Worm (Caenorhabditis elegans) whole organism, early embryonic: ENCODE measurements around the gene dec-7.

ENCODE experiments used
- B0310.2 ChIP-seq: sonication (generic microtip); optimal IDR thresholded peaks from 2 replicates; lab custom pipeline; 2016; ENCODE audit warnings: mild to moderate bottlenecking, missing genetic modification characterization, missing compliant biosample characterization
- F13C5.2 ChIP-seq: sonication (generic microtip); optimal IDR thresholded peaks from 2 replicates; lab custom pipeline; 2017; ENCODE audit warnings: mild to moderate bottlenecking, missing genetic modification characterization, inconsistent platforms, missing compliant biosample characterization
- aly-1 ChIP-seq: sonication (generic microtip); optimal IDR thresholded peaks from 2 replicates; lab custom pipeline; 2016; ENCODE audit warnings: missing genetic modification characterization, missing compliant biosample characterization
- ama-1 ChIP-seq: fragments of 150-350 bp; optimal IDR thresholded peaks from 2 replicates; lab custom pipeline; 2014
- ceh-13 ChIP-seq: fragments of 200-800 bp; sonication (Bioruptor generic); optimal IDR thresholded peaks from 2 replicates; lab custom pipeline; 2018; ENCODE audit warnings: mild to moderate bottlenecking, missing genetic modification characterization, missing compliant biosample characterization
- ceh-36 ChIP-seq: sonication (generic microtip); optimal IDR thresholded peaks from 2 replicates; lab custom pipeline; 2016; ENCODE audit warnings: missing genetic modification characterization, inconsistent platforms, missing compliant biosample characterization
- ets-7 ChIP-seq: sonication (generic microtip); optimal IDR thresholded peaks from 2 replicates; lab custom pipeline; 2016; ENCODE audit warnings: missing genotype, missing genetic modification characterization, missing compliant biosample characterization
- flt-1 ChIP-seq: fragments of 200-800 bp; sonication (Bioruptor generic); IDR thresholded peaks from 2 replicates; pipeline ENCODE4 v1.3.6; 2022; ENCODE audit warnings: missing genetic modification characterization, missing compliant biosample characterization
- hmbx-1 ChIP-seq: sonication (generic microtip); optimal IDR thresholded peaks from 2 replicates; lab custom pipeline; 2016; ENCODE audit warnings: mild to moderate bottlenecking, missing genetic modification characterization, missing compliant biosample characterization
- hmg-4 ChIP-seq: fragments of 200-800 bp; sonication (Bioruptor generic); optimal IDR thresholded peaks from 2 replicates; lab custom pipeline; 2018; ENCODE audit warnings: mild to moderate bottlenecking, missing genetic modification characterization, missing compliant biosample characterization
- hnd-1 ChIP-seq: sonication (generic microtip); optimal IDR thresholded peaks from 2 replicates; lab custom pipeline; 2016; ENCODE audit warnings: missing genetic modification characterization, missing compliant biosample characterization
- pes-1 ChIP-seq: fragments of 200-800 bp; sonication (Bioruptor generic); IDR thresholded peaks from 2 replicates; pipeline ENCODE4 v1.3.6; 2022; ENCODE audit warnings: missing genetic modification reagents, missing genetic modification characterization, missing compliant biosample characterization
- scrt-1 ChIP-seq: fragments of 200-800 bp; sonication (Bioruptor generic); IDR thresholded peaks from 2 replicates; pipeline ENCODE4 v1.3.6; 2022; ENCODE audit warnings: missing genetic modification characterization, missing compliant biosample characterization
- sea-1 ChIP-seq: fragments of 200-800 bp; sonication (Bioruptor generic); conservative IDR thresholded peaks from 2 replicates; pipeline ENCODE4 v1.3.6; 2022; ENCODE audit warnings: missing genetic modification characterization, missing compliant biosample characterization
- tbx-11 ChIP-seq: fragments of 200-800 bp; sonication (Bioruptor generic); IDR thresholded peaks from 2 replicates; pipeline ENCODE4 v1.3.6; 2022; ENCODE audit warnings: missing genetic modification characterization, missing compliant biosample characterization
- tbx-37 ChIP-seq: fragments of 200-800 bp; sonication (Bioruptor generic); conservative IDR thresholded peaks from 2 replicates; pipeline ENCODE4 v1.3.6; 2022; ENCODE audit warnings: missing genetic modification reagents, missing genetic modification characterization, missing compliant biosample characterization
- tra-4 ChIP-seq: sonication (generic microtip); optimal IDR thresholded peaks from 2 replicates; lab custom pipeline; 2017; ENCODE audit warnings: missing genetic modification characterization, missing compliant biosample characterization

Gene dec-7

ce11 chrIII:9922874-9923273 lies 9.3 kb upstream of the dec-7 start, which contains the start of gene cbp-2:
TSS of gene cbp-2 (plus strand) at chrIII:9923174.
- TF ChIP-seq aly-1 (tag; lab: Kevin White, UChicago) (no peak), tbx-37 (GFP tag; lab: Robert Waterston, UW) (no peak), ceh-36 (no peak), scrt-1 (no peak), B0310.2 (no peak), F13C5.2 (tag; lab: Kevin White, UChicago) (no peak), hnd-1 (no peak), pes-1 (GFP tag; lab: Robert Waterston, UW) (no peak), hmg-4 (GFP tag; lab: Kevin White, UChicago) (no peak), ets-7 (no peak), tra-4 (tag; lab: Kevin White, UChicago) (no peak), tbx-11 (GFP tag; lab: Robert Waterston, UW) (no peak), hmbx-1 (no peak), ceh-13 (GFP tag; lab: Kevin White, UChicago) (no peak), sea-1 (no peak), flt-1 (GFP tag; lab: Robert Waterston, UW) (no peak), ama-1 (no peak)

DNA sequence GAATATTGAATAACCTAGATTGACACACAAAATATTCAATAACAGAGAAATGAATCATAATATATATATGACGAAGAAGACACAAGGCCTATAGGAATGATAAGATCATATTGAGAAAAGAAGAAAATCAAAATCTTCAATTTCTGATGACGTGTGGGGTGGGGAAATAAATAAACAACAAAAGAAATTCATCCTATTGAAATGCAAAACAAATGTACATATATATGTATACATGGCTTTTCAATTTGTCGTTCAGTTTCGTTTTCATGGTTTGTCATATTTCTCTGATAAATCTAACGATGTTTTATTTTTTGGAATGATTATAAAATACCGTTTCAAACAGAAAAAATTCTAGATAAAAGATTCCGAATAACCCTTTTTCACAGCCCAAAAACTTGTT lies 5.5 kb upstream of the dec-7 start, which contains the start of gene ttr-3:
Gene ttr-3, minus strand, starts transcription at position 101 of the 400 bp plus-strand sequence.
- TF ChIP-seq pes-1 (GFP tag; lab: Robert Waterston, UW), result no peak
- no peak for TF ChIP-seq hmg-4 (GFP tag; lab: Kevin White, UChicago)
- TF ChIP-seq tra-4 (tag; lab: Kevin White, UChicago), result no peak
- TF ChIP-seq tbx-11 (GFP tag; lab: Robert Waterston, UW), result no peak
- no peak for TF ChIP-seq aly-1 (tag; lab: Kevin White, UChicago)
- TF ChIP-seq ets-7, result no peak
- no peak for TF ChIP-seq hnd-1
- TF ChIP-seq flt-1 (GFP tag; lab: Robert Waterston, UW), result no peak
- no peak for TF ChIP-seq F13C5.2 (tag; lab: Kevin White, UChicago)
- no peak for TF ChIP-seq hmbx-1
- no peak for TF ChIP-seq sea-1
- no peak for TF ChIP-seq tbx-37 (GFP tag; lab: Robert Waterston, UW)
- no peak for TF ChIP-seq ceh-36

- TF ChIP-seq flt-1 (GFP tag; lab: Robert Waterston, UW), result no peak
Measured at ce11 chrIII:9927378-9927777, 4.8 kb upstream of the dec-7 start, which contains the start of gene ttr-2. TSS of gene ttr-2 (plus strand) at chrIII:9927769.

DNA sequence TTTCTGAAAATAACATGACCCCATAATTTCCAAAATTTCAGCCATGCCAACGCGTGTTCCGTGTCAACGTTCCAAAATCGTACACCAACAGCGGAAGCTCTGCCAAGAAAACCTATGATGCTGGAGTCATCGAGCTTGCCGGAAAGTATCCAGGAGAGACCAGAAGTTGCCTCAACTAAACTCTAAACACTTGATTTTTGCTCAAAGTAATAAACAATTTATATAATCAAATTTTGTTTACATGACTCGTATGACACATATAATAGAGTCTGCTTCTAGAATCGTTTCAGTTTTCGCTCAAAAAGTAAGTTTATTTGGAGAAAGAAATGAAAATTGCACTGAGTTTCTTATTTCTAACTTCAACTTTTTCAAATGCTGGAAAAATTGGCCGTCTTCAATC lies 3.4 kb upstream of the dec-7 start, which contains the start of gene ttr-1:
Gene ttr-1, plus strand, starts transcription at position 301 of the 400 bp plus-strand sequence.
- TF ChIP-seq scrt-1 (no peak), hnd-1 (no peak), F13C5.2 (tag; lab: Kevin White, UChicago) (no peak), ceh-13 (GFP tag; lab: Kevin White, UChicago) (no peak), ama-1 (no peak), ets-7 (no peak), tbx-11 (GFP tag; lab: Robert Waterston, UW) (no peak), sea-1 (no peak), tra-4 (tag; lab: Kevin White, UChicago) (no peak), hmg-4 (GFP tag; lab: Kevin White, UChicago) (no peak), aly-1 (tag; lab: Kevin White, UChicago) (no peak), flt-1 (GFP tag; lab: Robert Waterston, UW) (no peak), B0310.2 (no peak), hmbx-1 (no peak), tbx-37 (GFP tag; lab: Robert Waterston, UW) (no peak), pes-1 (GFP tag; lab: Robert Waterston, UW) (no peak), ceh-36 (no peak)

ce11 chrIII:9929525-9929924 lies 2.7 kb upstream of the dec-7 start:
- no peak for TF ChIP-seq aly-1 (tag; lab: Kevin White, UChicago)
- no peak for TF ChIP-seq scrt-1
- no peak for TF ChIP-seq tbx-37 (GFP tag; lab: Robert Waterston, UW)
- no peak for TF ChIP-seq F13C5.2 (tag; lab: Kevin White, UChicago)
- TF ChIP-seq hmg-4 (GFP tag; lab: Kevin White, UChicago), result no peak
- no peak for TF ChIP-seq hmbx-1
- no peak for TF ChIP-seq ama-1
- TF ChIP-seq ets-7, result no peak
- no peak for TF ChIP-seq flt-1 (GFP tag; lab: Robert Waterston, UW)

- no peak for TF ChIP-seq flt-1 (GFP tag; lab: Robert Waterston, UW)
- TF ChIP-seq ets-7, result no peak
- TF ChIP-seq aly-1 (tag; lab: Kevin White, UChicago), result no peak
- no peak for TF ChIP-seq F13C5.2 (tag; lab: Kevin White, UChicago)
- no peak for TF ChIP-seq tra-4 (tag; lab: Kevin White, UChicago)
- TF ChIP-seq tbx-37 (GFP tag; lab: Robert Waterston, UW), result no peak
- TF ChIP-seq hmg-4 (GFP tag; lab: Kevin White, UChicago), result no peak
- TF ChIP-seq ama-1, result no peak
- TF ChIP-seq scrt-1, result no peak
- no peak for TF ChIP-seq ceh-36
- no peak for TF ChIP-seq hmbx-1
- no peak for TF ChIP-seq hnd-1
- no peak for TF ChIP-seq tbx-11 (GFP tag; lab: Robert Waterston, UW)
- no peak for TF ChIP-seq pes-1 (GFP tag; lab: Robert Waterston, UW)
- no peak for TF ChIP-seq B0310.2
Measured at ce11 chrIII:9930406-9930805, 1.8 kb upstream of the dec-7 start.

DNA sequence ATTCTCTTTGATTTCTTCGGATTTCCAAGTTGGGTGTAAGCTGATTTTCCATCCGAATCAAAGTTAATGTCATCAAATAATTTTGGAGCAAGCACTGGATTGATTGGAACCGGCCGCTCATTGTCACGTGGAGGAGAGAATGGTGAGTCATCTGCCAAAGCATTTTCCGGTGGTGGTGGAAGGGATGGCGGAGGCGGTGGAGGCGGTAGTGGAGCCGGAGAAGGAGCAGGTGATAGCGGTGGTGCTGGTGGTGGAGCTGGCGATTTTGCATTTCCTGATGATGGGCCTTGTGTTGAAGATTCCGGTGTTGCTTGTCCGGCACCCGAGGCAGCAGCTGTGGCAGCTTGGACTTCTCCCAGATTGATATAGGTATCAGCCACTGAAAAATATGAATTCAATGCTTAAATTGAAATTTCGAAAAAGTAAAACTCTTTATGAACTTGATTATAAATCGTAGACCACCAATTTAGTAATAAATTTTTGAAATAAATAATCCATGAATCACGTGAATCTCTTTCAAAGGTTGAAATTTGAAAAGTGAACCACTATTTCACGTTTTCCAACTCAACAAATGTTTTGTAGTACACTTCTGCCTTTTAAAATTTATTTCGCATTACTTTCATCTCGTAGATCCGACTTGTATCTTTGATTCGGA lies 8.9 kb downstream of the dec-7 start, which contains the start of the genes K03H1.9 and K03H1.12:
Gene K03H1.9, minus strand, starts transcription at position 471 of the 655 bp plus-strand sequence.
Gene K03H1.12, plus strand, starts transcription at position 605 of the 655 bp plus-strand sequence.
- no peak for TF ChIP-seq ama-1
- no peak for TF ChIP-seq tra-4 (tag; lab: Kevin White, UChicago)
- TF ChIP-seq ets-7, result no peak
- TF ChIP-seq scrt-1, result no peak
- TF ChIP-seq ceh-36, result no peak
- TF ChIP-seq pes-1 (GFP tag; lab: Robert Waterston, UW), result no peak
- no peak for TF ChIP-seq tbx-37 (GFP tag; lab: Robert Waterston, UW)
- no peak for TF ChIP-seq flt-1 (GFP tag; lab: Robert Waterston, UW)
